In genomic region chrII:9727192-9727699, ce11 we compare ENCODE assay signal across 5 worm cellular contexts.
TF ChIP-seq lines count a peak whose summit lies in the region.

No protein-coding gene starts in this region.

TF ChIP-seq in whole organism, L1 larva, 84 proteins besides CTCF, POLR2A, EP300 and RAD21:
- TF ChIP-seq lsy-2 (tag; optimal IDR thresholded peaks at IDR 0.05; lab: Kevin White, UChicago) (peak in 1 of 2 experiments; percentile 8), pag-3 (tag; optimal IDR thresholded peaks at IDR 0.05; lab: Kevin White, UChicago; ENCODE audit: borderline replicate concordance, insufficient read depth) (no peak), nhr-76 (tag; optimal IDR thresholded peaks at IDR 0.05; lab: Kevin White, UChicago) (no peak), dsc-1 (tag; optimal IDR thresholded peaks at IDR 0.05; lab: Kevin White, UChicago) (peak; percentile 64), alr-1 (tag; optimal IDR thresholded peaks at IDR 0.05; lab: Kevin White, UChicago; ENCODE audit: borderline replicate concordance) (no peak), elt-3 (tag; optimal IDR thresholded peaks at IDR 0.05; lab: Kevin White, UChicago) (no peak), nhr-90 (tag; optimal IDR thresholded peaks at IDR 0.05; lab: Kevin White, UChicago; ENCODE audit: poor library complexity) (no peak), rnt-1 (tag; optimal IDR thresholded peaks at IDR 0.05; lab: Kevin White, UChicago) (peak; percentile 55), unc-130 (tag; optimal IDR thresholded peaks at IDR 0.05; lab: Kevin White, UChicago) (no peak), lin-14 (GFP tag; optimal IDR thresholded peaks at IDR 0.05; lab: Kevin White, UChicago) (peak; percentile 81)
TF ChIP-seq in whole organism, L1 larva: peak in this region for 4.

TF ChIP-seq in whole organism, L2 larva, 48 proteins besides CTCF, POLR2A, EP300 and RAD21:
- TF ChIP-seq Y55F3AM.14 (GFP tag; optimal IDR thresholded peaks at IDR 0.05; lab: Kevin White, UChicago), result no peak
- TF ChIP-seq ztf-1 (GFP tag; conservative IDR thresholded peaks at IDR 0.05; lab: Robert Waterston, UW), result no peak
- no peak for TF ChIP-seq ztf-11 (tag; optimal IDR thresholded peaks at IDR 0.05; lab: Kevin White, UChicago)
- TF ChIP-seq F13H6.1 (tag; optimal IDR thresholded peaks at IDR 0.05; lab: Kevin White, UChicago), result peak; percentile 10
- no peak for TF ChIP-seq ceh-82 (tag; optimal IDR thresholded peaks at IDR 0.05; lab: Kevin White, UChicago)
- TF ChIP-seq lsy-2 (tag; optimal IDR thresholded peaks at IDR 0.05; lab: Kevin White, UChicago), result peak in 1 of 2 experiments; percentile 37
- no peak for TF ChIP-seq nhr-21 (tag; optimal IDR thresholded peaks at IDR 0.05; lab: Kevin White, UChicago)
- TF ChIP-seq lin-39 (tag; optimal IDR thresholded peaks at IDR 0.05; lab: Kevin White, UChicago), result no peak
- TF ChIP-seq lin-11 (tag; optimal IDR thresholded peaks at IDR 0.05; lab: Kevin White, UChicago), result no peak
- TF ChIP-seq C34F6.9 (tag; optimal IDR thresholded peaks at IDR 0.05; lab: Kevin White, UChicago), result peak; percentile 42
- no peak for TF ChIP-seq sem-4 (tag; optimal IDR thresholded peaks at IDR 0.05; lab: Kevin White, UChicago)
- peak; percentile 58 for TF ChIP-seq unc-55 (GFP tag; optimal IDR thresholded peaks at IDR 0.05; lab: Kevin White, UChicago)
- TF ChIP-seq unc-39 (tag; optimal IDR thresholded peaks at IDR 0.05; lab: Kevin White, UChicago), result no peak
- TF ChIP-seq elt-3 (tag; optimal IDR thresholded peaks at IDR 0.05; lab: Kevin White, UChicago), result no peak
- no peak for TF ChIP-seq nhr-11 (tag; optimal IDR thresholded peaks at IDR 0.05; lab: Kevin White, UChicago)
- no peak for TF ChIP-seq zag-1 (tag; optimal IDR thresholded peaks at IDR 0.05; lab: Kevin White, UChicago)
- TF ChIP-seq nhr-237 (tag; optimal IDR thresholded peaks at IDR 0.05; lab: Kevin White, UChicago), result no peak
- no peak for TF ChIP-seq ceh-16 (tag; optimal IDR thresholded peaks at IDR 0.05; lab: Kevin White, UChicago)

TF ChIP-seq in whole organism, L3 larva, 47 proteins besides CTCF, POLR2A, EP300 and RAD21:
- TF ChIP-seq nhr-76 (tag; optimal IDR thresholded peaks at IDR 0.05; lab: Kevin White, UChicago), result no peak
- TF ChIP-seq aly-2 (tag; optimal IDR thresholded peaks at IDR 0.05; lab: Kevin White, UChicago), result no peak
- TF ChIP-seq fos-1 (tag; optimal IDR thresholded peaks at IDR 0.05; lab: Kevin White, UChicago), result no peak
- TF ChIP-seq pha-4 (tag; optimal IDR thresholded peaks at IDR 0.05; lab: Kevin White, UChicago), result no peak
- no peak for TF ChIP-seq ZK546.5 (tag; optimal IDR thresholded peaks at IDR 0.05; lab: Kevin White, UChicago)
- peak; percentile 41 for TF ChIP-seq lin-39 (tag; optimal IDR thresholded peaks at IDR 0.05; lab: Kevin White, UChicago)
- peak; percentile 56 for TF ChIP-seq nfya-1 (tag; optimal IDR thresholded peaks at IDR 0.05; lab: Kevin White, UChicago; ENCODE audit: insufficient read depth)
- no peak for TF ChIP-seq egl-27 (tag; optimal IDR thresholded peaks at IDR 0.05; lab: Kevin White, UChicago)
- no peak for TF ChIP-seq ceh-16 (tag; optimal IDR thresholded peaks at IDR 0.05; lab: Kevin White, UChicago)
- TF ChIP-seq ceh-82 (tag; optimal IDR thresholded peaks at IDR 0.05; lab: Kevin White, UChicago), result no peak
- TF ChIP-seq daf-12 (tag; optimal IDR thresholded peaks at IDR 0.05; lab: Kevin White, UChicago), result no peak
- TF ChIP-seq lin-15B (tag; optimal IDR thresholded peaks at IDR 0.05; lab: Kevin White, UChicago), result peak; percentile 1
- TF ChIP-seq ceh-28 (tag; optimal IDR thresholded peaks at IDR 0.05; lab: Kevin White, UChicago), result no peak
- no peak for TF ChIP-seq sea-2 (GFP tag; optimal IDR thresholded peaks at IDR 0.05; lab: Kevin White, UChicago)
- no peak for TF ChIP-seq R02D3.7 (tag; optimal IDR thresholded peaks at IDR 0.05; lab: Kevin White, UChicago)
- no peak for TF ChIP-seq unc-39 (tag; optimal IDR thresholded peaks at IDR 0.05; lab: Kevin White, UChicago)
- TF ChIP-seq nhr-28 (tag; optimal IDR thresholded peaks at IDR 0.05; lab: Kevin White, UChicago), result no peak
- TF ChIP-seq eor-1 (tag; optimal IDR thresholded peaks at IDR 0.05; lab: Kevin White, UChicago), result no peak
- peak; percentile 46 for TF ChIP-seq egl-5 (tag; optimal IDR thresholded peaks at IDR 0.05; lab: Kevin White, UChicago)
- TF ChIP-seq nhr-67 (tag; optimal IDR thresholded peaks at IDR 0.05; lab: Kevin White, UChicago), result no peak

TF ChIP-seq in whole organism, L4 larva, 104 proteins besides CTCF, POLR2A, EP300 and RAD21:
- TF ChIP-seq egl-43 (GFP tag; IDR thresholded peaks at IDR 0.05; lab: Robert Waterston, UW) (0 out of 2 replicates have a peak, but pooled peaks have one; percentile 10), cey-2 (tag; optimal IDR thresholded peaks at IDR 0.05; lab: Kevin White, UChicago; ENCODE audit: borderline replicate concordance, insufficient read depth) (no peak), hmg-1.1 (GFP tag; IDR thresholded peaks at IDR 0.05; lab: Robert Waterston, UW) (0 out of 2 replicates have a peak, but pooled peaks have one; percentile 38), mdl-1 (tag; optimal IDR thresholded peaks at IDR 0.05; lab: Kevin White, UChicago) (no peak), unc-62 (GFP tag; optimal IDR thresholded peaks at IDR 0.05 in 1 of 2; lab: Kevin White, UChicago) (peak in 1 of 2 experiments; percentile 32), unc-62 (tag; optimal IDR thresholded peaks at IDR 0.05; lab: Kevin White, UChicago) (no peak), nhr-11 (tag; optimal IDR thresholded peaks at IDR 0.05; lab: Kevin White, UChicago) (peak; percentile 8), hlh-11 (tag; optimal IDR thresholded peaks at IDR 0.05; lab: Kevin White, UChicago) (peak; percentile 12), lsy-2 (tag; optimal IDR thresholded peaks at IDR 0.05; lab: Kevin White, UChicago) (peak in 1 of 2 experiments; percentile 6), tra-1 (GFP tag; IDR thresholded peaks at IDR 0.05; lab: Robert Waterston, UW) (0 out of 2 replicates have a peak, but pooled peaks have one; percentile 42)

TF ChIP-seq in whole organism, mixed stage, embryonic, 35 proteins besides CTCF, POLR2A, EP300 and RAD21:
- TF ChIP-seq bed-3 (GFP tag; optimal IDR thresholded peaks at IDR 0.05; lab: Kevin White, UChicago) (no peak), hlh-1 (tag; optimal IDR thresholded peaks at IDR 0.05; lab: Kevin White, UChicago) (peak; percentile 0)

Comparison
In these comparisons a context has a peak if more than half of its experiments do, and no peak if none do; other contexts are left out.
1. Of the 29 proteins assayed by ChIP-seq in both whole organism, L4 larva and whole organism, L1 larva: peak only in whole organism, L4 larva: nhr-11; only in whole organism, L1 larva: none; in both: none; in neither: 26; mixed calls (peak in some experiments, not most) for 2.